In genomic region chrX:11713808-11714528, dm6 we compare ENCODE assay signal across 7 fruit fly cellular contexts.
TF ChIP-seq lines count a peak whose summit lies in the region.

No protein-coding gene starts in this region.

- no peak for TF ChIP-seq CTCF in whole organism, embryonic (GFP tag; optimal IDR thresholded peaks at IDR 0.05; lab: Kevin White, UChicago)

TF ChIP-seq in Kc167, 6 proteins besides CTCF, POLR2A, EP300 and RAD21:
- TF ChIP-seq psq (optimal IDR thresholded peaks at IDR 0.05; lab: Kevin White, UChicago) (peak; percentile 36), ttk (optimal IDR thresholded peaks at IDR 0.05; lab: Kevin White, UChicago) (no peak), Sin3A (optimal IDR thresholded peaks at IDR 0.05; lab: Kevin White, UChicago) (no peak)

TF ChIP-seq in whole organism, 6 proteins besides CTCF, POLR2A, EP300 and RAD21:
- TF ChIP-seq CG8478 (optimal IDR thresholded peaks at IDR 0.05; lab: Kevin White, UChicago) (peak; percentile 83), psq (optimal IDR thresholded peaks at IDR 0.05; lab: Kevin White, UChicago) (no peak), Dll (optimal IDR thresholded peaks at IDR 0.05; lab: Kevin White, UChicago) (peak; percentile 52)

TF ChIP-seq in whole organism, adult, 20 proteins besides CTCF, POLR2A, EP300 and RAD21:
- TF ChIP-seq cic (GFP tag; optimal IDR thresholded peaks at IDR 0.05; lab: Kevin White, UChicago): peak; percentile 76
- no peak for TF ChIP-seq CG7045 (GFP tag; optimal IDR thresholded peaks at IDR 0.05; lab: Kevin White, UChicago)
- TF ChIP-seq CG12768 (GFP tag; optimal IDR thresholded peaks at IDR 0.05; lab: Kevin White, UChicago): peak; percentile 26
- TF ChIP-seq CG11617 (GFP tag; optimal IDR thresholded peaks at IDR 0.05; lab: Kevin White, UChicago): no peak
- no peak for TF ChIP-seq toe (GFP tag; optimal IDR thresholded peaks at IDR 0.05; lab: Kevin White, UChicago)
- peak; percentile 94 for TF ChIP-seq pad (GFP tag; optimal IDR thresholded peaks at IDR 0.05; lab: Kevin White, UChicago)
- peak; percentile 28 for TF ChIP-seq CG33017 (tag; optimal IDR thresholded peaks at IDR 0.05; lab: Kevin White, UChicago)
- TF ChIP-seq Mnt (GFP tag; optimal IDR thresholded peaks at IDR 0.05; lab: Kevin White, UChicago): peak; percentile 74
- TF ChIP-seq ovo (GFP tag; optimal IDR thresholded peaks at IDR 0.05; lab: Kevin White, UChicago): peak; percentile 95
- TF ChIP-seq CG7101 (tag; optimal IDR thresholded peaks at IDR 0.05; lab: Kevin White, UChicago): peak; percentile 2
- peak; percentile 45 for TF ChIP-seq Crg-1 (GFP tag; optimal IDR thresholded peaks at IDR 0.05; lab: Kevin White, UChicago)
- TF ChIP-seq tj (GFP tag; optimal IDR thresholded peaks at IDR 0.05; lab: Kevin White, UChicago): peak; percentile 91

TF ChIP-seq in whole organism, embryonic, 481 proteins besides CTCF, POLR2A, EP300 and RAD21 (continues in another document):
- TF ChIP-seq Drgx (GFP tag; IDR thresholded peaks at IDR 0.05; lab: Robert Waterston, UW) (0 out of 2 replicates have a peak, but pooled peaks have one; percentile 17), CG34376 (GFP tag; optimal IDR thresholded peaks at IDR 0.05; lab: Kevin White, UChicago) (peak; percentile 35), CG3847 (GFP tag; IDR thresholded peaks at IDR 0.05; lab: Robert Waterston, UW) (no peak), NK7.1 (GFP tag; optimal IDR thresholded peaks at IDR 0.05; lab: Kevin White, UChicago) (no peak), CG12155 (GFP tag; optimal IDR thresholded peaks at IDR 0.05; lab: Kevin White, UChicago) (peak; percentile 81), CG6683 (GFP tag; optimal IDR thresholded peaks at IDR 0.05; lab: Kevin White, UChicago) (no peak), CG1529 (GFP tag; optimal IDR thresholded peaks at IDR 0.05; lab: Kevin White, UChicago) (no peak), Eip74EF (GFP tag; optimal IDR thresholded peaks at IDR 0.05; lab: Kevin White, UChicago) (peak in 1 of 2 experiments; percentile 57), Rfx (GFP tag; IDR thresholded peaks at IDR 0.05; lab: Robert Waterston, UW) (0 out of 2 replicates have a peak, but pooled peaks have one; percentile 18), Hmr (GFP tag; optimal IDR thresholded peaks at IDR 0.05; lab: Kevin White, UChicago) (peak; percentile 49), Med (GFP tag; lab: Kevin White, UChicago) (peak; percentile 34), CG32532 (GFP tag; IDR thresholded peaks at IDR 0.05; lab: Robert Waterston, UW) (0 out of 2 replicates have a peak, but pooled peaks have one; percentile 24), CG31365 (tag; optimal IDR thresholded peaks at IDR 0.05; lab: Kevin White, UChicago) (peak; percentile 22), fu2 (GFP tag; optimal IDR thresholded peaks at IDR 0.05; lab: Kevin White, UChicago) (no peak), CG17385 (GFP tag; optimal IDR thresholded peaks at IDR 0.05; lab: Kevin White, UChicago) (peak; percentile 44), BtbVII (GFP tag; optimal IDR thresholded peaks at IDR 0.05; lab: Kevin White, UChicago) (peak; percentile 27), Nf-YC (tag; optimal IDR thresholded peaks at IDR 0.05; lab: Kevin White, UChicago) (peak; percentile 6), Fer1 (GFP tag; optimal IDR thresholded peaks at IDR 0.05; lab: Kevin White, UChicago) (peak; percentile 21)

TF ChIP-seq in whole organism, prepupa, 60 proteins besides CTCF, POLR2A, EP300 and RAD21 (continues in another document):
- TF ChIP-seq CG7368 (GFP tag; optimal IDR thresholded peaks at IDR 0.05; lab: Kevin White, UChicago) (no peak), OdsH (GFP tag; optimal IDR thresholded peaks at IDR 0.05; lab: Kevin White, UChicago) (no peak), fkh (GFP tag; optimal IDR thresholded peaks at IDR 0.05; lab: Kevin White, UChicago) (peak; percentile 70), CG6276 (GFP tag; optimal IDR thresholded peaks at IDR 0.05; lab: Kevin White, UChicago) (peak; percentile 57), Sox102F (GFP tag; optimal IDR thresholded peaks at IDR 0.05; lab: Kevin White, UChicago) (no peak), CG6792 (GFP tag; optimal IDR thresholded peaks at IDR 0.05; lab: Kevin White, UChicago) (peak; percentile 9), Sox14 (GFP tag; optimal IDR thresholded peaks at IDR 0.05; lab: Kevin White, UChicago) (peak; percentile 36), eg (GFP tag; IDR thresholded peaks at IDR 0.05; lab: Robert Waterston, UW) (0 out of 3 replicates have a peak, but pooled peaks have one; percentile 43), Eip78C (GFP tag; lab: Kevin White, UChicago) (peak; percentile 70), CG8119 (GFP tag; IDR thresholded peaks at IDR 0.05; lab: Robert Waterston, UW) (peak; percentile 57; the same call in 2 of the 3 replicates), Eip75B (GFP tag; optimal IDR thresholded peaks at IDR 0.05; lab: Kevin White, UChicago) (peak; percentile 22), CG9139 (GFP tag; optimal IDR thresholded peaks at IDR 0.05; lab: Kevin White, UChicago) (peak; percentile 45), lz (GFP tag; optimal IDR thresholded peaks at IDR 0.05; lab: Kevin White, UChicago) (no peak), CG11294 (GFP tag; IDR thresholded peaks at IDR 0.05; lab: Robert Waterston, UW) (no peak), achi (GFP tag; optimal IDR thresholded peaks at IDR 0.05; lab: Kevin White, UChicago) (peak; percentile 40), CG6854 (GFP tag; optimal IDR thresholded peaks at IDR 0.05; lab: Kevin White, UChicago) (peak; percentile 53), fd59A (GFP tag; optimal IDR thresholded peaks at IDR 0.05; lab: Kevin White, UChicago) (peak; percentile 24), CG11902 (GFP tag; optimal IDR thresholded peaks at IDR 0.05; lab: Kevin White, UChicago) (no peak), CG31627 (GFP tag; optimal IDR thresholded peaks at IDR 0.05; lab: Kevin White, UChicago) (no peak)

TF ChIP-seq in whole organism, pupa, 21 proteins besides CTCF, POLR2A, EP300 and RAD21:
- TF ChIP-seq CG15710 (tag; optimal IDR thresholded peaks at IDR 0.05; lab: Kevin White, UChicago) (peak; percentile 27), CG17806 (tag; optimal IDR thresholded peaks at IDR 0.05; lab: Kevin White, UChicago) (no peak), CG13204 (GFP tag; optimal IDR thresholded peaks at IDR 0.05; lab: Kevin White, UChicago) (peak; percentile 40), CG4496 (GFP tag; IDR thresholded peaks at IDR 0.05; lab: Robert Waterston, UW) (peak; percentile 59; the same call in 1 of the 3 replicates), CG34367 (tag; optimal IDR thresholded peaks at IDR 0.05; lab: Kevin White, UChicago) (peak; percentile 18), Snoo (tag; optimal IDR thresholded peaks at IDR 0.05; lab: Kevin White, UChicago) (no peak), CG14655 (GFP tag; optimal IDR thresholded peaks at IDR 0.05; lab: Kevin White, UChicago) (peak; percentile 59), rn (GFP tag; IDR thresholded peaks at IDR 0.05; lab: Robert Waterston, UW) (no peak), fd96Ca (GFP tag; IDR thresholded peaks at IDR 0.05; lab: Robert Waterston, UW) (peak; percentile 55; the same call in 1 of the 3 replicates), D1 (tag; optimal IDR thresholded peaks at IDR 0.05; lab: Kevin White, UChicago) (no peak), CG32121 (GFP tag; IDR thresholded peaks at IDR 0.05; lab: Robert Waterston, UW) (no peak), Ets98B (GFP tag; IDR thresholded peaks at IDR 0.05; lab: Robert Waterston, UW) (no peak; the same call in 1 of the 2 replicates), CG8159 (tag; optimal IDR thresholded peaks at IDR 0.05; lab: Kevin White, UChicago) (peak; percentile 35), CG9948 (tag; optimal IDR thresholded peaks at IDR 0.05; lab: Kevin White, UChicago) (no peak), Pif1B (GFP tag; optimal IDR thresholded peaks at IDR 0.05; lab: Kevin White, UChicago) (no peak), gl (tag; optimal IDR thresholded peaks at IDR 0.05; lab: Kevin White, UChicago) (peak; percentile 8), EcR (GFP tag; optimal IDR thresholded peaks at IDR 0.05; lab: Kevin White, UChicago) (peak; percentile 0), CG8301 (tag; optimal IDR thresholded peaks at IDR 0.05; lab: Kevin White, UChicago) (peak; percentile 22), CG10348 (GFP tag; IDR thresholded peaks at IDR 0.05; lab: Robert Waterston, UW) (no peak)

TF ChIP-seq in whole organism, wandering third instar larva, 38 proteins besides CTCF, POLR2A, EP300 and RAD21 (continues in another document):
- peak; percentile 29 for TF ChIP-seq OdsH (GFP tag; optimal IDR thresholded peaks at IDR 0.05; lab: Kevin White, UChicago)
- TF ChIP-seq ey (GFP tag; optimal IDR thresholded peaks at IDR 0.05; lab: Kevin White, UChicago): no peak
- no peak for TF ChIP-seq br (GFP tag; optimal IDR thresholded peaks at IDR 0.05; lab: Kevin White, UChicago)
- no peak for TF ChIP-seq Mio (GFP tag; optimal IDR thresholded peaks at IDR 0.05; lab: Kevin White, UChicago)
- TF ChIP-seq sv (GFP tag; optimal IDR thresholded peaks at IDR 0.05; lab: Kevin White, UChicago): no peak
- TF ChIP-seq brk (GFP tag; optimal IDR thresholded peaks at IDR 0.05; lab: Kevin White, UChicago): no peak
- peak; percentile 26 for TF ChIP-seq rgr (GFP tag; optimal IDR thresholded peaks at IDR 0.05; lab: Kevin White, UChicago)
- peak; percentile 47 for TF ChIP-seq Hr83 (GFP tag; optimal IDR thresholded peaks at IDR 0.05; lab: Kevin White, UChicago; ENCODE audit: poor library complexity, severe bottlenecking)
- TF ChIP-seq sage (GFP tag; optimal IDR thresholded peaks at IDR 0.05; lab: Kevin White, UChicago): no peak
- peak; percentile 15 for TF ChIP-seq Sp1 (GFP tag; optimal IDR thresholded peaks at IDR 0.05; lab: Kevin White, UChicago)
- no peak for TF ChIP-seq dmrt93B (GFP tag; optimal IDR thresholded peaks at IDR 0.05; lab: Kevin White, UChicago)
- TF ChIP-seq usp (GFP tag; optimal IDR thresholded peaks at IDR 0.05; lab: Kevin White, UChicago): no peak
- TF ChIP-seq fru (GFP tag; optimal IDR thresholded peaks at IDR 0.05; lab: Kevin White, UChicago): no peak
- TF ChIP-seq Abd-B (GFP tag; optimal IDR thresholded peaks at IDR 0.05; lab: Kevin White, UChicago): peak; percentile 25
- peak; percentile 38 for TF ChIP-seq h (GFP tag; optimal IDR thresholded peaks at IDR 0.05; lab: Kevin White, UChicago)
- TF ChIP-seq Dif (GFP tag; optimal IDR thresholded peaks at IDR 0.05; lab: Kevin White, UChicago; ENCODE audit: partially characterized antibody): peak; percentile 91
- TF ChIP-seq dl (GFP tag; optimal IDR thresholded peaks at IDR 0.05; lab: Kevin White, UChicago; ENCODE audit: insufficient read depth in 1 of 2, partially characterized antibody in 2 of 2): peak; percentile 86 to 91
- no peak for TF ChIP-seq foxo (GFP tag; optimal IDR thresholded peaks at IDR 0.05; lab: Kevin White, UChicago)
- TF ChIP-seq CG32264 (GFP tag; optimal IDR thresholded peaks at IDR 0.05; lab: Kevin White, UChicago): no peak
- TF ChIP-seq N (GFP tag; optimal IDR thresholded peaks at IDR 0.05; lab: Kevin White, UChicago): peak; percentile 81
- TF ChIP-seq Rel (GFP tag; optimal IDR thresholded peaks at IDR 0.05; lab: Kevin White, UChicago): peak; percentile 12
- TF ChIP-seq Rel (tag; optimal IDR thresholded peaks at IDR 0.05; lab: Kevin White, UChicago): peak; percentile 59
- TF ChIP-seq Hr78 (GFP tag; optimal IDR thresholded peaks at IDR 0.05; lab: Kevin White, UChicago): peak; percentile 48
- no peak for TF ChIP-seq lola (GFP tag; optimal IDR thresholded peaks at IDR 0.05; lab: Kevin White, UChicago)
- TF ChIP-seq Jra (GFP tag; optimal IDR thresholded peaks at IDR 0.05; lab: Kevin White, UChicago): no peak
